Fruit fly (Drosophila melanogaster) whole organism, embryonic: ENCODE results near the gene Polr2G.
A peak's percentile ranks its signal among the peaks of the same experiment; 100 is the strongest.

Experiments used
- CG12659 ChIP-seq: fragments of 200-800 bp; sonication (Bioruptor generic); optimal IDR thresholded peaks from 3 replicates; lab custom pipeline; 2017; ENCODE audit warnings: mild to moderate bottlenecking, missing biosample characterization, missing genetic modification reagents, missing genetic modification characterization
- CG13287 ChIP-seq: fragments of 200-800 bp; sonication (Bioruptor generic); IDR thresholded peaks from 2 replicates; pipeline ENCODE4 v1.3.6; 2022; ENCODE audit warnings: missing biosample characterization, missing genetic modification characterization; ENCODE audit not compliant: partially characterized antibody
- CG14014 ChIP-seq: fragments of 200-800 bp; sonication (Bioruptor generic); IDR thresholded peaks from 2 replicates; pipeline ENCODE4 v1.3.6; 2022; ENCODE audit warnings: missing biosample characterization, missing genetic modification characterization
- CG15514 ChIP-seq: fragments of 200-800 bp; sonication (Bioruptor generic); optimal IDR thresholded peaks from 3 replicates; lab custom pipeline; 2017; ENCODE audit warnings: missing biosample characterization, missing genetic modification characterization, mild to moderate bottlenecking, moderate library complexity, missing genetic modification reagents
- CG1603 ChIP-seq: fragments of 200-800 bp; sonication (Bioruptor generic); optimal IDR thresholded peaks from 2 replicates; lab custom pipeline; 2019; ENCODE audit warnings: missing biosample characterization, mild to moderate bottlenecking, missing genetic modification characterization, moderate library complexity
- CG17359 ChIP-seq: fragments of 200-800 bp; sonication (Bioruptor generic); optimal IDR thresholded peaks from 3 replicates; lab custom pipeline; 2018; ENCODE audit warnings: missing biosample characterization, mild to moderate bottlenecking, missing genetic modification characterization, moderate library complexity
- CG17802 ChIP-seq: fragments of 200-800 bp; sonication (Bioruptor generic); optimal IDR thresholded peaks from 2 replicates; lab custom pipeline; 2018; ENCODE audit warnings: missing biosample characterization, mild to moderate bottlenecking, missing genetic modification characterization, moderate library complexity
- CG3065 ChIP-seq: fragments of 200-800 bp; sonication (Bioruptor generic); optimal IDR thresholded peaks from 2 replicates; lab custom pipeline; 2016; ENCODE audit warnings: missing biosample characterization, missing genetic modification characterization
- CG31441 ChIP-seq: fragments of 200-800 bp; sonication (Bioruptor generic); IDR thresholded peaks from 2 replicates; pipeline ENCODE4 v1.3.6; 2022; ENCODE audit warnings: missing biosample characterization, missing genetic modification characterization
- CG34224 ChIP-seq: fragments of 200-800 bp; sonication (Bioruptor generic); IDR thresholded peaks from 3 replicates; pipeline ENCODE4 v1.3.6; 2022; ENCODE audit warnings: missing biosample characterization, missing genetic modification characterization; ENCODE audit not compliant: partially characterized antibody
- CG3995 ChIP-seq: fragments of 200-800 bp; sonication (Bioruptor generic); optimal IDR thresholded peaks from 3 replicates; lab custom pipeline; 2016; ENCODE audit warnings: missing biosample characterization, missing genetic modification characterization
- CG42726 ChIP-seq: fragments of 200-800 bp; sonication (Bioruptor generic); IDR thresholded peaks from 2 replicates; pipeline ENCODE4 v1.3.6; 2022; ENCODE audit warnings: missing biosample characterization, missing genetic modification characterization; ENCODE audit not compliant: partially characterized antibody
- CG6791 ChIP-seq: fragments of 200-800 bp; sonication (Bioruptor generic); IDR thresholded peaks from 3 replicates; pipeline ENCODE4 v1.3.6; 2022; ENCODE audit warnings: missing biosample characterization, missing genetic modification characterization; ENCODE audit not compliant: partially characterized antibody
- CG6854 ChIP-seq: fragments of 200-800 bp; sonication (Bioruptor generic); optimal IDR thresholded peaks from 3 replicates; lab custom pipeline; 2017; ENCODE audit warnings: missing biosample characterization, mild to moderate bottlenecking, missing genetic modification characterization
- CG7963 ChIP-seq: fragments of 200-800 bp; sonication (Bioruptor generic); IDR thresholded peaks from 3 replicates; pipeline ENCODE4 v1.3.6; 2022; ENCODE audit warnings: missing biosample characterization, missing genetic modification characterization; ENCODE audit not compliant: partially characterized antibody
- CG8290 ChIP-seq, 3 experiments: fragments of 200-800 bp; sonication (Bioruptor generic); optimal IDR thresholded peaks; 2 replicates each; lab custom pipeline; 2016 to 2019; ENCODE audit warnings: missing biosample characterization in 3 of 3, missing genetic modification characterization in 3 of 3, mild to moderate bottlenecking in 2 of 3, moderate library complexity in 1 of 3
- Dll ChIP-seq: fragments of 200-800 bp; sonication (Bioruptor generic); IDR thresholded peaks from 4 replicates; pipeline ENCODE4 v1.3.6; 2022; ENCODE audit warnings: missing biosample characterization, missing genetic modification characterization; ENCODE audit not compliant: partially characterized antibody
- Dref ChIP-seq: fragments of 200-800 bp; sonication (Bioruptor generic); IDR thresholded peaks from 2 replicates; pipeline ENCODE4 v1.3.6; 2022; ENCODE audit warnings: missing biosample characterization, missing genetic modification characterization
- E2f1 ChIP-seq: fragments of 200-800 bp; sonication (Bioruptor generic); IDR thresholded peaks from 2 replicates; pipeline ENCODE4 v1.3.6; 2022; ENCODE audit warnings: missing biosample characterization, missing genetic modification characterization
- HLH4C ChIP-seq: fragments of 200-800 bp; sonication (Bioruptor generic); IDR thresholded peaks from 3 replicates; pipeline ENCODE4 v1.3.6; 2022; ENCODE audit warnings: missing biosample characterization, missing genetic modification characterization; ENCODE audit not compliant: partially characterized antibody
- MESR4 ChIP-seq: fragments of 200-800 bp; sonication (Bioruptor generic); optimal IDR thresholded peaks from 2 replicates; lab custom pipeline; 2018; ENCODE audit warnings: missing biosample characterization, mild to moderate bottlenecking, missing genetic modification characterization, moderate library complexity
- Med ChIP-seq: fragments of 200-800 bp; sonication (Bioruptor generic); peaks from one replicate; lab custom pipeline; 2016; ENCODE audit warnings: missing biosample characterization, missing genetic modification characterization, mild to moderate bottlenecking, inconsistent platforms, moderate library complexity
- Myb ChIP-seq: fragments of 200-800 bp; sonication (Bioruptor generic); optimal IDR thresholded peaks from 2 replicates; lab custom pipeline; 2016; ENCODE audit warnings: missing biosample characterization, missing genetic modification characterization
- Opbp ChIP-seq: fragments of 200-800 bp; sonication (Bioruptor generic); IDR thresholded peaks from 3 replicates; pipeline ENCODE4 v1.3.6; 2022; ENCODE audit warnings: missing biosample characterization, missing genetic modification characterization; ENCODE audit not compliant: partially characterized antibody
- Scr ChIP-seq: fragments of 200-800 bp; sonication (Bioruptor generic); IDR thresholded peaks from 2 replicates; pipeline ENCODE4 v1.3.6; 2022; ENCODE audit warnings: missing biosample characterization, missing genetic modification characterization; ENCODE audit not compliant: partially characterized antibody
- Sry-δ ChIP-seq: fragments of 200-800 bp; sonication (Bioruptor generic); optimal IDR thresholded peaks from 2 replicates; lab custom pipeline; 2016; ENCODE audit warnings: missing biosample characterization, missing genetic modification characterization
- al ChIP-seq: fragments of 200-800 bp; sonication (Bioruptor generic); IDR thresholded peaks from 2 replicates; pipeline ENCODE4 v1.3.6; 2022; ENCODE audit warnings: missing biosample characterization, missing genetic modification characterization
- amos ChIP-seq: fragments of 200-800 bp; sonication (Bioruptor generic); IDR thresholded peaks from 2 replicates; pipeline ENCODE4 v1.3.6; 2022; ENCODE audit warnings: missing biosample characterization, missing genetic modification characterization; ENCODE audit not compliant: partially characterized antibody
- ato ChIP-seq: fragments of 200-800 bp; sonication (Bioruptor generic); IDR thresholded peaks from 2 replicates; pipeline ENCODE4 v1.3.6; 2022; ENCODE audit warnings: missing biosample characterization, missing genetic modification characterization; ENCODE audit not compliant: partially characterized antibody
- bbx ChIP-seq: fragments of 200-800 bp; sonication (Bioruptor generic); IDR thresholded peaks from 2 replicates; pipeline ENCODE4 v1.3.6; 2022; ENCODE audit warnings: missing biosample characterization, missing genetic modification characterization; ENCODE audit not compliant: partially characterized antibody
- chinmo ChIP-seq: fragments of 200-800 bp; sonication (Bioruptor generic); IDR thresholded peaks from 4 replicates; pipeline ENCODE4 v1.3.6; 2022; ENCODE audit warnings: missing biosample characterization, missing genetic modification characterization; ENCODE audit not compliant: partially characterized antibody
- ci ChIP-seq: fragments of 200-800 bp; sonication (Bioruptor generic); IDR thresholded peaks from 3 replicates; pipeline ENCODE4 v1.3.6; 2022; ENCODE audit warnings: missing biosample characterization, missing genetic modification characterization
- dpn ChIP-seq, 2 experiments: fragments of 200-800 bp; sonication (Bioruptor generic); optimal IDR thresholded peaks; 3 replicates each; lab custom pipeline; 2016; ENCODE audit warnings: missing biosample characterization in 2 of 2, missing genetic modification characterization in 2 of 2
- gro ChIP-seq: fragments of 200-800 bp; sonication (Bioruptor generic); optimal IDR thresholded peaks from 2 replicates; lab custom pipeline; 2016; ENCODE audit warnings: missing biosample characterization, missing genetic modification characterization
- mirr ChIP-seq: fragments of 200-800 bp; sonication (Bioruptor generic); optimal IDR thresholded peaks from 3 replicates; lab custom pipeline; 2018; ENCODE audit warnings: missing biosample characterization, mild to moderate bottlenecking, missing genetic modification characterization
- nom ChIP-seq: fragments of 200-800 bp; sonication (Bioruptor generic); optimal IDR thresholded peaks from 2 replicates; lab custom pipeline; 2017; ENCODE audit warnings: missing biosample characterization, missing genetic modification characterization, mild to moderate bottlenecking, moderate library complexity, missing genetic modification reagents
- oc ChIP-seq: fragments of 200-800 bp; sonication (Bioruptor generic); optimal IDR thresholded peaks from 2 replicates; lab custom pipeline; 2018; ENCODE audit warnings: missing biosample characterization, mild to moderate bottlenecking, missing genetic modification characterization, moderate library complexity
- pzg ChIP-seq: fragments of 200-800 bp; sonication (Bioruptor generic); optimal IDR thresholded peaks from 3 replicates; lab custom pipeline; 2018; ENCODE audit warnings: missing biosample characterization, mild to moderate bottlenecking, missing genetic modification characterization, moderate library complexity
- row ChIP-seq: fragments of 200-800 bp; sonication (Bioruptor generic); IDR thresholded peaks from 3 replicates; pipeline ENCODE4 v1.3.6; 2022; ENCODE audit warnings: missing biosample characterization, missing genetic modification characterization
- sens ChIP-seq: fragments of 200-800 bp; sonication (Bioruptor generic); peaks from one replicate; lab custom pipeline; 2016; ENCODE audit warnings: missing biosample characterization, missing genetic modification characterization
- sr ChIP-seq: fragments of 200-800 bp; sonication (Bioruptor generic); IDR thresholded peaks from 3 replicates; pipeline ENCODE4 v1.3.6; 2022; ENCODE audit warnings: missing biosample characterization, missing genetic modification characterization
- stwl ChIP-seq: fragments of 200-800 bp; sonication (Bioruptor generic); optimal IDR thresholded peaks from 3 replicates; lab custom pipeline; 2018; ENCODE audit warnings: missing biosample characterization, mild to moderate bottlenecking, missing genetic modification characterization, moderate library complexity
- tgo ChIP-seq: fragments of 200-800 bp; sonication (Bioruptor generic); IDR thresholded peaks from 3 replicates; pipeline ENCODE4 v1.3.6; 2022; ENCODE audit warnings: missing biosample characterization, missing genetic modification characterization
- tna ChIP-seq: fragments of 200-800 bp; sonication (Bioruptor generic); IDR thresholded peaks from 2 replicates; pipeline ENCODE4 v1.3.6; 2022; ENCODE audit warnings: missing biosample characterization, missing genetic modification characterization; ENCODE audit not compliant: partially characterized antibody
- tx ChIP-seq: fragments of 200-800 bp; sonication (Bioruptor generic); optimal IDR thresholded peaks from 2 replicates; lab custom pipeline; 2016; ENCODE audit warnings: missing biosample characterization, missing genetic modification characterization
- unc-4 ChIP-seq: fragments of 200-800 bp; sonication (Bioruptor generic); IDR thresholded peaks from 2 replicates; pipeline ENCODE4 v1.3.6; 2022; ENCODE audit warnings: missing biosample characterization, missing genetic modification characterization; ENCODE audit not compliant: partially characterized antibody
- vvl ChIP-seq: fragments of 200-800 bp; sonication (Bioruptor generic); IDR thresholded peaks from 2 replicates; pipeline ENCODE4 v1.3.6; 2022; ENCODE audit warnings: missing biosample characterization, missing genetic modification characterization

The Polr2G gene

dm6 chr3R:15206273-15206672, 16.7 kb downstream of the Polr2G start, which contains the start of gene Spn88Ea:
Gene Spn88Ea (minus strand): TSS chr3R:15206447.
- peak; percentile 38; the same call in 1 of the 3 replicates for TF ChIP-seq ci (GFP tag; lab: Robert Waterston, UW)
- TF ChIP-seq CG17802, result peak; percentile 32
- peak; percentile 76; the same call in 2 of the 4 replicates for TF ChIP-seq chinmo (GFP tag; lab: Robert Waterston, UW)
- TF ChIP-seq amos (GFP tag; lab: Robert Waterston, UW), result peak; percentile 35; the same call in 1 of the 2 replicates
- TF ChIP-seq Dll (GFP tag; lab: Robert Waterston, UW), result 0 out of 4 replicates have a peak, but pooled peaks have one; percentile 29
- TF ChIP-seq CG17359 (tag; lab: Kevin White, UChicago), result peak; percentile 16
- TF ChIP-seq CG3995 (GFP tag; lab: Kevin White, UChicago), result peak; percentile 96
- no peak for TF ChIP-seq CG3065 (GFP tag; lab: Kevin White, UChicago)
- TF ChIP-seq pzg (GFP tag; lab: Kevin White, UChicago), result peak; percentile 26
- peak; percentile 20 for TF ChIP-seq CG12659 (GFP tag; lab: Kevin White, UChicago)
- TF ChIP-seq CG7963, result 0 out of 3 replicates have a peak, but pooled peaks have one; percentile 47
- TF ChIP-seq ato, result 0 out of 2 replicates have a peak, but pooled peaks have one; percentile 26
- TF ChIP-seq Scr (GFP tag; lab: Robert Waterston, UW), result 0 out of 2 replicates have a peak, but pooled peaks have one; percentile 19
- peak; percentile 22 for TF ChIP-seq gro (GFP tag; lab: Kevin White, UChicago)
- peak; percentile 57 for TF ChIP-seq row
- peak; percentile 7; the same call in 1 of the 3 replicates for TF ChIP-seq CG6791
- peak; percentile 70 for TF ChIP-seq vvl (GFP tag; lab: Robert Waterston, UW)
- peak; percentile 55 for TF ChIP-seq HLH4C (GFP tag; lab: Robert Waterston, UW)
- TF ChIP-seq CG13287 (GFP tag; lab: Robert Waterston, UW), result peak; percentile 44
- TF ChIP-seq unc-4 (GFP tag; lab: Robert Waterston, UW), result peak; percentile 39; the same call in 1 of the 2 replicates
- TF ChIP-seq al (GFP tag; lab: Robert Waterston, UW), result no peak
- TF ChIP-seq CG8290 (GFP tag; optimal IDR thresholded peaks at IDR 0.05; lab: Kevin White, UChicago), result no peak
- peak in 1 of 2 experiments; percentile 57 for TF ChIP-seq CG8290 (tag; optimal IDR thresholded peaks at IDR 0.05; lab: Kevin White, UChicago)
- 0 out of 2 replicates have a peak, but pooled peaks have one; percentile 22 for TF ChIP-seq CG14014 (GFP tag; lab: Robert Waterston, UW)
- peak; percentile 63 for TF ChIP-seq sens (GFP tag; lab: Kevin White, UChicago)
- TF ChIP-seq Dref (GFP tag; lab: Robert Waterston, UW), result peak; percentile 65
- TF ChIP-seq Med (GFP tag; lab: Kevin White, UChicago), result peak; percentile 70
- peak; percentile 60 for TF ChIP-seq CG15514 (GFP tag; lab: Kevin White, UChicago)
- TF ChIP-seq CG31441 (GFP tag; lab: Robert Waterston, UW), result peak; percentile 99
- TF ChIP-seq Sry-δ, result peak; percentile 28
- no peak for TF ChIP-seq CG6854
- no peak for TF ChIP-seq E2f1
- peak; percentile 15 for TF ChIP-seq nom
- peak; percentile 30 for TF ChIP-seq stwl (tag; lab: Kevin White, UChicago)
- TF ChIP-seq mirr (GFP tag; lab: Kevin White, UChicago), result peak; percentile 18
- no peak for TF ChIP-seq tx (GFP tag; lab: Kevin White, UChicago)
- TF ChIP-seq sr, result 0 out of 3 replicates have a peak, but pooled peaks have one; percentile 10
- no peak for TF ChIP-seq Myb (GFP tag; lab: Kevin White, UChicago)
- TF ChIP-seq dpn (GFP tag; optimal IDR thresholded peaks at IDR 0.05; lab: Kevin White, UChicago), result no peak
- peak; percentile 37 for TF ChIP-seq CG1603 (tag; lab: Kevin White, UChicago)
- TF ChIP-seq CG34224 (GFP tag; lab: Robert Waterston, UW), result peak; percentile 33; the same call in 1 of the 3 replicates
- TF ChIP-seq tgo, result no peak
- TF ChIP-seq bbx, result peak; percentile 56; the same call in 1 of the 2 replicates
- peak; percentile 65 for TF ChIP-seq oc
- TF ChIP-seq tna (GFP tag; lab: Robert Waterston, UW), result peak; percentile 23; the same call in 1 of the 2 replicates
- TF ChIP-seq CG42726 (GFP tag; lab: Robert Waterston, UW), result peak; percentile 35; the same call in 1 of the 2 replicates
- TF ChIP-seq MESR4 (GFP tag; lab: Kevin White, UChicago), result peak; percentile 18
- peak; percentile 36; the same call in 1 of the 3 replicates for TF ChIP-seq Opbp
